Fruit fly (Drosophila melanogaster) whole organism, pupa: ENCODE results near the gene Nin.

Source experiments
- CG14655 ChIP-seq: fragments of 200-800 bp; sonication (Bioruptor generic); optimal IDR thresholded peaks from 3 replicates; lab custom pipeline; 2017; ENCODE audit warnings: mild to moderate bottlenecking, missing biosample characterization, missing genetic modification reagents, missing genetic modification characterization
- CG34367 ChIP-seq: fragments of 200-800 bp; sonication (Bioruptor generic); optimal IDR thresholded peaks from 2 replicates; lab custom pipeline; 2018; ENCODE audit warnings: missing biosample characterization, mild to moderate bottlenecking, missing genetic modification characterization
- CG8301 ChIP-seq: fragments of 200-800 bp; sonication (Bioruptor generic); optimal IDR thresholded peaks from 2 replicates; lab custom pipeline; 2018; ENCODE audit warnings: missing biosample characterization, mild to moderate bottlenecking, missing genetic modification characterization
- EcR ChIP-seq: fragments of 200-800 bp; sonication (Bioruptor generic); optimal IDR thresholded peaks from 3 replicates; lab custom pipeline; 2019; ENCODE audit warnings: missing biosample characterization, missing genetic modification characterization, mild to moderate bottlenecking, moderate library complexity, missing genetic modification reagents
- Pif1B ChIP-seq: fragments of 200-800 bp; sonication (Bioruptor generic); optimal IDR thresholded peaks from 3 replicates; lab custom pipeline; 2016; ENCODE audit warnings: missing biosample characterization, missing genetic modification characterization
- Snoo ChIP-seq: fragments of 200-800 bp; sonication (Bioruptor generic); optimal IDR thresholded peaks from 3 replicates; lab custom pipeline; 2017; ENCODE audit warnings: missing biosample characterization, mild to moderate bottlenecking, missing genetic modification characterization, inconsistent platforms
- fd96Ca ChIP-seq: fragments of 200-800 bp; sonication (Bioruptor generic); IDR thresholded peaks from 3 replicates; pipeline ENCODE4 v1.3.6; 2022; ENCODE audit warnings: missing biosample characterization, missing genetic modification characterization
- gl ChIP-seq: fragments of 200-800 bp; sonication (Bioruptor generic); optimal IDR thresholded peaks from 2 replicates; lab custom pipeline; 2018; ENCODE audit warnings: missing biosample characterization, mild to moderate bottlenecking, missing genetic modification characterization

dm6 chr2L:5292977-5293513 lies 14.7 kb upstream of the Nin start:
- TF ChIP-seq EcR (GFP tag; lab: Kevin White, UChicago) (peak; percentile 100), Snoo (tag; lab: Kevin White, UChicago) (peak; percentile 93), Pif1B (GFP tag; lab: Kevin White, UChicago) (peak; percentile 93), CG8301 (tag; lab: Kevin White, UChicago) (peak; percentile 94), gl (tag; lab: Kevin White, UChicago) (peak; percentile 97), fd96Ca (GFP tag; lab: Robert Waterston, UW) (no peak; the same call in none of the 3 replicates), CG14655 (GFP tag; lab: Kevin White, UChicago) (peak; percentile 91), CG34367 (tag; lab: Kevin White, UChicago) (peak; percentile 96)
